Worm (Caenorhabditis elegans) whole organism, early embryonic: ENCODE results near the gene srlf-17.

Experiments
- B0310.2 ChIP-seq: sonication (generic microtip); optimal IDR thresholded peaks from 2 replicates; lab custom pipeline; 2016; ENCODE audit warnings: mild to moderate bottlenecking, missing genetic modification characterization, missing compliant biosample characterization
- F13C5.2 ChIP-seq: sonication (generic microtip); optimal IDR thresholded peaks from 2 replicates; lab custom pipeline; 2017; ENCODE audit warnings: mild to moderate bottlenecking, missing genetic modification characterization, inconsistent platforms, missing compliant biosample characterization
- aly-1 ChIP-seq: sonication (generic microtip); optimal IDR thresholded peaks from 2 replicates; lab custom pipeline; 2016; ENCODE audit warnings: missing genetic modification characterization, missing compliant biosample characterization
- ama-1 ChIP-seq: fragments of 150-350 bp; optimal IDR thresholded peaks from 2 replicates; lab custom pipeline; 2014
- ceh-13 ChIP-seq: fragments of 200-800 bp; sonication (Bioruptor generic); optimal IDR thresholded peaks from 2 replicates; lab custom pipeline; 2018; ENCODE audit warnings: mild to moderate bottlenecking, missing genetic modification characterization, missing compliant biosample characterization
- ceh-36 ChIP-seq: sonication (generic microtip); optimal IDR thresholded peaks from 2 replicates; lab custom pipeline; 2016; ENCODE audit warnings: missing genetic modification characterization, inconsistent platforms, missing compliant biosample characterization
- ets-7 ChIP-seq: sonication (generic microtip); optimal IDR thresholded peaks from 2 replicates; lab custom pipeline; 2016; ENCODE audit warnings: missing genotype, missing genetic modification characterization, missing compliant biosample characterization
- flt-1 ChIP-seq: fragments of 200-800 bp; sonication (Bioruptor generic); IDR thresholded peaks from 2 replicates; pipeline ENCODE4 v1.3.6; 2022; ENCODE audit warnings: missing genetic modification characterization, missing compliant biosample characterization
- hmbx-1 ChIP-seq: sonication (generic microtip); optimal IDR thresholded peaks from 2 replicates; lab custom pipeline; 2016; ENCODE audit warnings: mild to moderate bottlenecking, missing genetic modification characterization, missing compliant biosample characterization
- hmg-4 ChIP-seq: fragments of 200-800 bp; sonication (Bioruptor generic); optimal IDR thresholded peaks from 2 replicates; lab custom pipeline; 2018; ENCODE audit warnings: mild to moderate bottlenecking, missing genetic modification characterization, missing compliant biosample characterization
- hnd-1 ChIP-seq: sonication (generic microtip); optimal IDR thresholded peaks from 2 replicates; lab custom pipeline; 2016; ENCODE audit warnings: missing genetic modification characterization, missing compliant biosample characterization
- pes-1 ChIP-seq: fragments of 200-800 bp; sonication (Bioruptor generic); IDR thresholded peaks from 2 replicates; pipeline ENCODE4 v1.3.6; 2022; ENCODE audit warnings: missing genetic modification reagents, missing genetic modification characterization, missing compliant biosample characterization
- scrt-1 ChIP-seq: fragments of 200-800 bp; sonication (Bioruptor generic); IDR thresholded peaks from 2 replicates; pipeline ENCODE4 v1.3.6; 2022; ENCODE audit warnings: missing genetic modification characterization, missing compliant biosample characterization
- sea-1 ChIP-seq: fragments of 200-800 bp; sonication (Bioruptor generic); conservative IDR thresholded peaks from 2 replicates; pipeline ENCODE4 v1.3.6; 2022; ENCODE audit warnings: missing genetic modification characterization, missing compliant biosample characterization
- tbx-11 ChIP-seq: fragments of 200-800 bp; sonication (Bioruptor generic); IDR thresholded peaks from 2 replicates; pipeline ENCODE4 v1.3.6; 2022; ENCODE audit warnings: missing genetic modification characterization, missing compliant biosample characterization
- tbx-37 ChIP-seq: fragments of 200-800 bp; sonication (Bioruptor generic); conservative IDR thresholded peaks from 2 replicates; pipeline ENCODE4 v1.3.6; 2022; ENCODE audit warnings: missing genetic modification reagents, missing genetic modification characterization, missing compliant biosample characterization
- tra-4 ChIP-seq: sonication (generic microtip); optimal IDR thresholded peaks from 2 replicates; lab custom pipeline; 2017; ENCODE audit warnings: missing genetic modification characterization, missing compliant biosample characterization

Gene srlf-17

DNA sequence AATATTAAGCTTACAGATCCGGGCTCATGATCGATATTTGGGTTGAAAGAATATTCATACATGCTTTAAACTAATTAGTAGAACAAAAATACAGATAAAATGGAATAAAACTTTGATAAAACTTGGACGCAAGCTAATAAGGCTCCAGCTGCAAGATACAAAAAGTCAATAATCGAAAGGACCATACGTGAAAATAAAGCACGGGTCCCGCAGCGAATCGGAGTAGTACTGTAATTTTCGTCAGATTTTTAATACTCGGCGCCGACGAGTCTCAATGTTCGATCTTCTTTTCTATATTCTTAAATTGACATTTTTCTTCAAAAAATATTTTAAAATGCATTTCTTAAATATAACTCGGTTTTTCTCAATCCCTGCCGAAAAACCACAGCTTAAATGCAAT lies 22.2 kb upstream of the srlf-17 start, which contains the start of gene spo-11:
spo-11 (minus strand) TSS at position 189 of the 400 bp plus-strand sequence.
- TF ChIP-seq ceh-13 (GFP tag; lab: Kevin White, UChicago) = no peak
- TF ChIP-seq hnd-1 (tag; lab: Kevin White, UChicago) = no peak
- TF ChIP-seq hmbx-1 (tag; lab: Kevin White, UChicago) = no peak
- no peak for TF ChIP-seq hmg-4 (GFP tag; lab: Kevin White, UChicago)
- TF ChIP-seq tbx-37 = no peak
- TF ChIP-seq pes-1 = no peak
- TF ChIP-seq scrt-1 (GFP tag; lab: Robert Waterston, UW) = no peak
- no peak for TF ChIP-seq F13C5.2
- TF ChIP-seq sea-1 (GFP tag; lab: Robert Waterston, UW) = no peak
- TF ChIP-seq flt-1 (GFP tag; lab: Robert Waterston, UW) = no peak
- no peak for TF ChIP-seq ama-1 (lab: Kevin White, UChicago)
- no peak for TF ChIP-seq tbx-11 (GFP tag; lab: Robert Waterston, UW)
- TF ChIP-seq B0310.2 (tag; lab: Kevin White, UChicago) = no peak
- no peak for TF ChIP-seq ceh-36 (tag; lab: Kevin White, UChicago)
- no peak for TF ChIP-seq aly-1
- no peak for TF ChIP-seq ets-7
- TF ChIP-seq tra-4 (tag; lab: Kevin White, UChicago) = no peak

- TF ChIP-seq ama-1 (lab: Kevin White, UChicago) (no peak), tbx-11 (GFP tag; lab: Robert Waterston, UW) (0 out of 2 replicates have a peak, but pooled peaks have one; percentile 51)
Observed at ce11 chrIV:11119972-11120562, 17.6 kb upstream of the srlf-17 start.

- no peak for TF ChIP-seq tbx-37
- no peak for TF ChIP-seq B0310.2 (tag; lab: Kevin White, UChicago)
- no peak for TF ChIP-seq tbx-11 (GFP tag; lab: Robert Waterston, UW)
- TF ChIP-seq sea-1 (GFP tag; lab: Robert Waterston, UW) = no peak
- no peak for TF ChIP-seq tra-4 (tag; lab: Kevin White, UChicago)
- peak; percentile 60 for TF ChIP-seq aly-1
- TF ChIP-seq F13C5.2 = peak; percentile 86
- no peak for TF ChIP-seq ets-7
- 0 out of 2 replicates have a peak, but pooled peaks have one; percentile 36 for TF ChIP-seq flt-1 (GFP tag; lab: Robert Waterston, UW)
- TF ChIP-seq hmg-4 (GFP tag; lab: Kevin White, UChicago) = peak; percentile 68
- no peak for TF ChIP-seq ama-1 (lab: Kevin White, UChicago)
Observed at ce11 chrIV:11118837-11119491, 16.5 kb upstream of the srlf-17 start, which contains the start of the genes imp-2 and enpl-1. Gene imp-2 (minus strand): TSS chrIV:11118887. Gene enpl-1 (plus strand): TSS chrIV:11119298.

- no peak for TF ChIP-seq F13C5.2
- TF ChIP-seq tbx-37 = no peak
- TF ChIP-seq hmbx-1 (tag; lab: Kevin White, UChicago) = no peak
- no peak for TF ChIP-seq scrt-1 (GFP tag; lab: Robert Waterston, UW)
- TF ChIP-seq ceh-36 (tag; lab: Kevin White, UChicago) = no peak
- no peak for TF ChIP-seq tbx-11 (GFP tag; lab: Robert Waterston, UW)
- TF ChIP-seq aly-1 = no peak
- TF ChIP-seq hnd-1 (tag; lab: Kevin White, UChicago) = no peak
- TF ChIP-seq ama-1 (lab: Kevin White, UChicago) = no peak
- no peak for TF ChIP-seq pes-1
- no peak for TF ChIP-seq ceh-13 (GFP tag; lab: Kevin White, UChicago)
- no peak for TF ChIP-seq sea-1 (GFP tag; lab: Robert Waterston, UW)
- no peak for TF ChIP-seq B0310.2 (tag; lab: Kevin White, UChicago)
- TF ChIP-seq ets-7 = no peak
- TF ChIP-seq hmg-4 (GFP tag; lab: Kevin White, UChicago) = no peak
- TF ChIP-seq tra-4 (tag; lab: Kevin White, UChicago) = no peak
Observed at ce11 chrIV:11112641-11113040, 10.1 kb upstream of the srlf-17 start, which contains the start of gene clc-9. Gene clc-9 (plus strand): TSS chrIV:11112941.

- TF ChIP-seq ceh-13 (GFP tag; lab: Kevin White, UChicago) (no peak), tra-4 (tag; lab: Kevin White, UChicago) (no peak), tbx-37 (no peak), ets-7 (no peak), hnd-1 (tag; lab: Kevin White, UChicago) (no peak), pes-1 (no peak), B0310.2 (tag; lab: Kevin White, UChicago) (no peak), aly-1 (no peak), hmg-4 (GFP tag; lab: Kevin White, UChicago) (no peak), tbx-11 (GFP tag; lab: Robert Waterston, UW) (no peak), ceh-36 (tag; lab: Kevin White, UChicago) (no peak), flt-1 (GFP tag; lab: Robert Waterston, UW) (no peak), ama-1 (lab: Kevin White, UChicago) (no peak), hmbx-1 (tag; lab: Kevin White, UChicago) (no peak), F13C5.2 (no peak), scrt-1 (GFP tag; lab: Robert Waterston, UW) (no peak), sea-1 (GFP tag; lab: Robert Waterston, UW) (no peak)
Observed at ce11 chrIV:11111898-11112297, 9.4 kb upstream of the srlf-17 start.

ce11 chrIV:11110995-11111619 lies 8.6 kb upstream of the srlf-17 start, which contains the start of gene rps-5:
Gene rps-5 (minus strand): TSS chrIV:11111045.
- no peak for TF ChIP-seq tbx-11 (GFP tag; lab: Robert Waterston, UW)
- TF ChIP-seq ceh-36 (tag; lab: Kevin White, UChicago) = no peak
- TF ChIP-seq ama-1 (lab: Kevin White, UChicago) = no peak
- TF ChIP-seq aly-1 = no peak
- TF ChIP-seq ets-7 = no peak
- TF ChIP-seq hmbx-1 (tag; lab: Kevin White, UChicago) = no peak
- no peak for TF ChIP-seq tbx-37
- no peak for TF ChIP-seq B0310.2 (tag; lab: Kevin White, UChicago)
- TF ChIP-seq sea-1 (GFP tag; lab: Robert Waterston, UW) = no peak
- no peak for TF ChIP-seq pes-1
- TF ChIP-seq tra-4 (tag; lab: Kevin White, UChicago) = no peak
